Fruit fly (Drosophila melanogaster): ENCODE data around the gene Pc.

dm6 chr3L:21359879-21360278 is 42.1 kb upstream of the Pc start, which contains the start of gene CG32440:
- TF ChIP-seq Sox15 (GFP tag; optimal IDR thresholded peaks at IDR 0.05) (no peak), dac (GFP tag; optimal IDR thresholded peaks at IDR 0.05) (no peak), CG6854 (GFP tag; optimal IDR thresholded peaks at IDR 0.05) (no peak)
